Worm (Caenorhabditis elegans) whole organism, L3 larva: ENCODE data around the gene W01B6.4.

Experiments
- ZK546.5 ChIP-seq: sonication (generic microtip); optimal IDR thresholded peaks from 2 replicates; lab custom pipeline; 2017; ENCODE audit warnings: missing biosample characterization, missing genetic modification characterization
- aly-2 ChIP-seq: fragments of 150-350 bp; optimal IDR thresholded peaks from 2 replicates; lab custom pipeline; 2014; ENCODE audit warnings: missing biosample characterization, missing genetic modification characterization
- ama-1 ChIP-seq: fragments of 150-350 bp; optimal IDR thresholded peaks from 2 replicates; lab custom pipeline; 2018
- ceh-16 ChIP-seq: sonication (generic microtip); optimal IDR thresholded peaks from 2 replicates; lab custom pipeline; 2017; ENCODE audit warnings: missing biosample characterization, missing genetic modification characterization
- ceh-28 ChIP-seq: fragments of 150-350 bp; optimal IDR thresholded peaks from 2 replicates; lab custom pipeline; 2014; ENCODE audit warnings: missing biosample characterization, missing genetic modification reagents, missing genetic modification characterization
- ceh-82 ChIP-seq: fragments of 150-350 bp; optimal IDR thresholded peaks from 2 replicates; lab custom pipeline; 2014; ENCODE audit warnings: missing biosample characterization, missing genetic modification characterization
- ceh-9 ChIP-seq: sonication (generic microtip); optimal IDR thresholded peaks from 2 replicates; lab custom pipeline; 2018; ENCODE audit warnings: missing biosample characterization, missing genetic modification characterization
- daf-12 ChIP-seq: fragments of 150-350 bp; optimal IDR thresholded peaks from 2 replicates; lab custom pipeline; 2014; ENCODE audit warnings: missing biosample characterization, missing genetic modification reagents, missing genetic modification characterization
- egl-27 ChIP-seq: sonication (generic microtip); optimal IDR thresholded peaks from 4 replicates; lab custom pipeline; 2017; ENCODE audit warnings: missing biosample characterization, missing genetic modification reagents, missing genetic modification characterization
- egl-5 ChIP-seq: fragments of 150-350 bp; optimal IDR thresholded peaks from 2 replicates; lab custom pipeline; 2017; ENCODE audit warnings: missing biosample characterization, missing genetic modification reagents, missing genetic modification characterization, inconsistent platforms
- elt-1 ChIP-seq: fragments of 150-350 bp; optimal IDR thresholded peaks from 2 replicates; lab custom pipeline; 2014; ENCODE audit warnings: missing biosample characterization, missing genetic modification characterization
- elt-2 ChIP-seq: sonication (generic microtip); optimal IDR thresholded peaks from 2 replicates; lab custom pipeline; 2016; ENCODE audit warnings: missing genetic modification reagents, mild to moderate bottlenecking, missing genetic modification characterization, missing compliant biosample characterization
- elt-3 ChIP-seq, 3 experiments: fragments of 150-350 bp in 1 of 3; sonication (generic microtip) in 2 of 3; optimal IDR thresholded peaks; 2 replicates in 2 of 3; 4 replicates in 1 of 3; lab custom pipeline; 2014 to 2017; ENCODE audit warnings: missing biosample characterization in 3 of 3, missing genetic modification characterization in 3 of 3
- eor-1 ChIP-seq, 2 experiments: fragments of 150-350 bp; optimal IDR thresholded peaks; 2 replicates each; lab custom pipeline; 2014 to 2018; ENCODE audit warnings: missing biosample characterization in 2 of 2, missing genetic modification characterization in 2 of 2
- fkh-10 ChIP-seq: sonication (generic microtip); optimal IDR thresholded peaks from 2 replicates; lab custom pipeline; 2017; ENCODE audit warnings: missing biosample characterization, missing genetic modification reagents, missing genetic modification characterization
- fkh-2 ChIP-seq: fragments of 150-350 bp; optimal IDR thresholded peaks from 2 replicates; lab custom pipeline; 2014; ENCODE audit warnings: missing biosample characterization, missing genetic modification reagents, missing genetic modification characterization
- fos-1 ChIP-seq: fragments of 150-350 bp; optimal IDR thresholded peaks from 2 replicates; lab custom pipeline; 2014; ENCODE audit warnings: missing biosample characterization, missing genetic modification characterization
- hmg-11 ChIP-seq: sonication (generic microtip); optimal IDR thresholded peaks from 2 replicates; lab custom pipeline; 2016; ENCODE audit warnings: missing genetic modification characterization, missing compliant biosample characterization
- jun-1 ChIP-seq: fragments of 150-350 bp; optimal IDR thresholded peaks from 2 replicates; lab custom pipeline; 2014; ENCODE audit warnings: missing biosample characterization, missing genetic modification reagents, missing genetic modification characterization
- lin-15B ChIP-seq: fragments of 150-350 bp; optimal IDR thresholded peaks from 2 replicates; lab custom pipeline; 2014; ENCODE audit warnings: missing biosample characterization, missing genetic modification characterization
- lin-39 ChIP-seq: fragments of 150-350 bp; optimal IDR thresholded peaks from 2 replicates; lab custom pipeline; 2018; ENCODE audit warnings: missing biosample characterization, missing genetic modification reagents, missing genetic modification characterization
- lsy-12 ChIP-seq: sonication (generic microtip); optimal IDR thresholded peaks from 2 replicates; lab custom pipeline; 2016; ENCODE audit warnings: mild to moderate bottlenecking, missing genetic modification characterization, missing compliant biosample characterization
- mdl-1 ChIP-seq: fragments of 150-350 bp; optimal IDR thresholded peaks from 2 replicates; lab custom pipeline; 2014; ENCODE audit warnings: missing biosample characterization, missing genetic modification characterization
- mml-1 ChIP-seq: fragments of 150-350 bp; sonication (generic microtip); optimal IDR thresholded peaks from 3 replicates; lab custom pipeline; 2014; ENCODE audit warnings: missing biosample characterization, missing genetic modification characterization
- nfya-1 ChIP-seq: sonication (generic microtip); optimal IDR thresholded peaks from 2 replicates; lab custom pipeline; 2017; ENCODE audit warnings: missing genetic modification characterization, mild to moderate bottlenecking, missing compliant biosample characterization, antibody characterized with exemption, moderate library complexity; ENCODE audit not compliant: insufficient read depth
- nhr-11 ChIP-seq: fragments of 150-350 bp; optimal IDR thresholded peaks from 2 replicates; lab custom pipeline; 2014; ENCODE audit warnings: missing biosample characterization, missing genetic modification characterization
- nhr-12 ChIP-seq: fragments of 150-350 bp; optimal IDR thresholded peaks from 2 replicates; lab custom pipeline; 2014; ENCODE audit warnings: missing biosample characterization, missing genetic modification characterization
- nhr-237 ChIP-seq: fragments of 150-350 bp; optimal IDR thresholded peaks from 2 replicates; lab custom pipeline; 2014; ENCODE audit warnings: missing biosample characterization, missing genetic modification characterization
- nhr-25 ChIP-seq: sonication (generic microtip); optimal IDR thresholded peaks from 2 replicates; lab custom pipeline; 2017; ENCODE audit warnings: missing biosample characterization, missing genetic modification characterization
- nhr-43 ChIP-seq: sonication (generic microtip); optimal IDR thresholded peaks from 2 replicates; lab custom pipeline; 2016; ENCODE audit warnings: mild to moderate bottlenecking, missing genetic modification characterization, missing compliant biosample characterization; ENCODE audit not compliant: poor library complexity, severe bottlenecking
- nhr-67 ChIP-seq: fragments of 150-350 bp; optimal IDR thresholded peaks from 2 replicates; lab custom pipeline; 2014; ENCODE audit warnings: missing biosample characterization, missing genetic modification characterization
- nhr-76 ChIP-seq: fragments of 150-350 bp; sonication (generic microtip); optimal IDR thresholded peaks from 5 replicates; lab custom pipeline; 2014; ENCODE audit warnings: missing biosample characterization, missing genetic modification characterization
- nhr-77 ChIP-seq: fragments of 150-350 bp; optimal IDR thresholded peaks from 2 replicates; lab custom pipeline; 2014; ENCODE audit warnings: missing biosample characterization, missing genetic modification characterization
- pha-4 ChIP-seq: fragments of 150-350 bp; optimal IDR thresholded peaks from 2 replicates; lab custom pipeline; 2014; ENCODE audit warnings: missing biosample characterization, missing genetic modification reagents, missing genetic modification characterization
- pqm-1 ChIP-seq: fragments of 150-350 bp; optimal IDR thresholded peaks from 2 replicates; lab custom pipeline; 2017; ENCODE audit warnings: missing biosample characterization, missing genetic modification characterization, inconsistent platforms
- sea-2 ChIP-seq: fragments of 150-350 bp; sonication (generic microtip); optimal IDR thresholded peaks from 4 replicates; lab custom pipeline; 2014; ENCODE audit warnings: missing biosample characterization, missing genetic modification reagents, missing genetic modification characterization
- skn-1 ChIP-seq: fragments of 150-350 bp; optimal IDR thresholded peaks from 2 replicates; lab custom pipeline; 2014; ENCODE audit warnings: missing biosample characterization, missing genetic modification characterization
- snpc-4 ChIP-seq: fragments of 150-350 bp; optimal IDR thresholded peaks from 2 replicates; lab custom pipeline; 2014; ENCODE audit warnings: missing biosample characterization, missing genetic modification characterization
- tbx-2 ChIP-seq: sonication (generic microtip); optimal IDR thresholded peaks from 2 replicates; lab custom pipeline; 2016; ENCODE audit warnings: mild to moderate bottlenecking, missing genetic modification characterization, missing compliant biosample characterization
- unc-39 ChIP-seq: sonication (generic microtip); optimal IDR thresholded peaks from 4 replicates; lab custom pipeline; 2017; ENCODE audit warnings: missing biosample characterization, missing genetic modification characterization
- unc-62 ChIP-seq: fragments of 150-350 bp; sonication (generic microtip); optimal IDR thresholded peaks from 4 replicates; lab custom pipeline; 2014; ENCODE audit warnings: missing biosample characterization, missing genetic modification reagents, missing genetic modification characterization
- zag-1 ChIP-seq: fragments of 150-350 bp; optimal IDR thresholded peaks from 2 replicates; lab custom pipeline; 2014; ENCODE audit warnings: missing biosample characterization, missing genetic modification characterization
- ztf-11 ChIP-seq: fragments of 150-350 bp; optimal IDR thresholded peaks from 2 replicates; lab custom pipeline; 2014; ENCODE audit warnings: missing biosample characterization, missing genetic modification characterization
- ztf-4 ChIP-seq: fragments of 150-350 bp; optimal IDR thresholded peaks from 2 replicates; lab custom pipeline; 2014; ENCODE audit warnings: missing biosample characterization, missing genetic modification characterization

W01B6.4 gene

DNA sequence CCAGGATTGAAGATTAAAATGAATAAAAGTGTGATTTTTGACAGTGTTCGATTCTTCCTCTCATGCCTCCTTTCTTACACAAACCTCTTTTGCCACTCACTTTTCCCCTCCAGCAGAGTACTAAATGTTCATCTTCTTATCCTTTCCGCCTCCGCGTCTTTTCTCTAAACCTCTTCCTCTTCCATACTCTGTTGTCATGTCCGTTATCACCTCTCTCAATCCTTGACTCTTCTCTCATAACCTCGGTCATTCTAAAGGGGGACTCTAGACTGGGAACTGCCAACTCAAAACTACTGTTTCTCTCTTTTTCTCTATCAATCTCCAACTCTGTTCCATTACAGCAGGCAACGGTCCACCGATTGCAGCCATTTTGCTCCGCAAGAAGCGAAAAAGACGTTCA, 27.0 kb upstream of the W01B6.4 start:
- TF ChIP-seq ceh-16 (tag; lab: Kevin White, UChicago) (no peak), sea-2 (GFP tag; lab: Kevin White, UChicago) (no peak), elt-3 (tag; optimal IDR thresholded peaks at IDR 0.05; lab: Kevin White, UChicago) (no peak), nfya-1 (tag; lab: Kevin White, UChicago) (no peak), lin-15B (tag; lab: Kevin White, UChicago) (no peak), ZK546.5 (tag; lab: Kevin White, UChicago) (no peak), pqm-1 (no peak), lsy-12 (tag; lab: Kevin White, UChicago) (no peak), jun-1 (tag; lab: Kevin White, UChicago) (no peak), lin-39 (no peak)

DNA sequence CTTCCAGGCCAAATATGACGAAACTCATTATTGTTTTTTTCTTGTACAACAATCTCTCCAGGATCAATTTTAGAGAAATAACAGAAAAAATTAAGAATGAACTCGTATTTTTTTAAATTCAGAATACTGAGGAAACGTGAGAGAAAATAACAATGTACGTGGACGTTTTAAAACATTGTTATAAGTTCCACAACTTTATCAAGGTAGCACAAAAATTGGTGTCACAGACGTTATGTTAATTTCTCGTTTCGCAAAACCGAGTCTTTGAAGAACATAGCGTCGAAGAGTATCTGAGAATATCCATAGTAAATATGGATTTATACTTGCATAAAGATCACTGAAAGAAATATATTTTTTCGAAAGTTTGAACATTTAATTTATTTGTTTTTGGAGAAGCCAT, 24.2 kb upstream of the W01B6.4 start, which contains the start of gene T04B2.8:
Gene T04B2.8 (minus strand): TSS at position 101 of the 400 bp plus-strand sequence.
- TF ChIP-seq nfya-1 (tag; lab: Kevin White, UChicago) (no peak), fkh-10 (no peak), lsy-12 (tag; lab: Kevin White, UChicago) (no peak), ceh-28 (no peak), nhr-237 (no peak), ceh-82 (tag; lab: Kevin White, UChicago) (no peak)

DNA sequence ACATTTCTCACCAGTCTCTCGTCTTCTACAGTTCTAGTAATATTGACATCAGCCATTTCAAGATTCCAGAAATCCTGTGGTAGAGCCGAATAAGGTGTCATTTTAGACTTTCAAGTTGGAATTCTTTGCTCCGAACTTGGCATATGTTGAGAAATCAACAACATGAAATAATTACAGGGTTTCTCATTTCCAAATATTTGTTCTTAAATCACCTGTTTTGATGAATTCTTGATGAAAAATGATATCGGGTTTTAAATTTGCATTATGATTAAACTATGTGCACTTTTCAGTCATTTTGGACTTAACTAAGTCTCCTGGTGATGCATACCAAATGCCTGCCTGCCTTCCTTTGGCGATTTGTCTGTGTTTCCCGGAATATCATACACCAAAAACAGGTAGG, 21.7 kb upstream of the W01B6.4 start, which contains the start of gene srv-12:
Gene srv-12 (minus strand): TSS at position 101 of the 400 bp plus-strand sequence.
- no peak for TF ChIP-seq ztf-4 (tag; lab: Kevin White, UChicago)
- TF ChIP-seq pqm-1 = no peak
- TF ChIP-seq fos-1 = no peak
- TF ChIP-seq aly-2 (tag; lab: Kevin White, UChicago) = no peak
- TF ChIP-seq nhr-11 (tag; lab: Kevin White, UChicago) = no peak
- no peak for TF ChIP-seq elt-3 (tag; optimal IDR thresholded peaks at IDR 0.05; lab: Kevin White, UChicago)
- no peak for TF ChIP-seq ama-1
- TF ChIP-seq lin-15B (tag; lab: Kevin White, UChicago) = no peak
- TF ChIP-seq egl-27 (tag; lab: Kevin White, UChicago) = no peak
- TF ChIP-seq egl-5 (tag; lab: Kevin White, UChicago) = no peak
- no peak for TF ChIP-seq nhr-67 (tag; lab: Kevin White, UChicago)
- no peak for TF ChIP-seq daf-12 (tag; lab: Kevin White, UChicago)
- TF ChIP-seq nhr-25 (tag; lab: Kevin White, UChicago) = no peak
- TF ChIP-seq snpc-4 (tag; lab: Kevin White, UChicago) = no peak

DNA sequence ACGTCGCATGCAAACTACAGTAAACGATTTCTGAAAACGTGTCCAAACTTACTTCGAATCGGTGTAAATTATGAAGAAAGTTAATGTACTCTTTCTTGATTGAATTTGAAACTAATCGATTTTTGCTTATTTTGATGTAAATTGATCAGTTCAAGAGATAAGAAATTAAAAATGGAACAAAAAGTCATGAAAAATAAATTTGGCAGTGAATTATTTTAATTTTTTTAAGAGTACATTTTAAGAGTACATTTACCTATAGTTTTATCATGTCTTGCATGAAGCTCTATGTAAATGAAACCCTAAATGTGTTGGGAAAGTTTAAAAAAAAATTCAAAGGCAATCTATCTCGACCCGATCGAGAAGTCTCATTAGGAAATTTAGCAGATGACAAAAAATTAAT, 19.1 kb upstream of the W01B6.4 start, which contains the start of gene T04B2.7:
Gene T04B2.7 (minus strand): TSS at position 101 of the 400 bp plus-strand sequence.
- TF ChIP-seq sea-2 (GFP tag; lab: Kevin White, UChicago) (no peak), mml-1 (tag; lab: Kevin White, UChicago) (no peak), nhr-11 (tag; lab: Kevin White, UChicago) (no peak), ceh-28 (no peak), zag-1 (tag; lab: Kevin White, UChicago) (no peak)

DNA sequence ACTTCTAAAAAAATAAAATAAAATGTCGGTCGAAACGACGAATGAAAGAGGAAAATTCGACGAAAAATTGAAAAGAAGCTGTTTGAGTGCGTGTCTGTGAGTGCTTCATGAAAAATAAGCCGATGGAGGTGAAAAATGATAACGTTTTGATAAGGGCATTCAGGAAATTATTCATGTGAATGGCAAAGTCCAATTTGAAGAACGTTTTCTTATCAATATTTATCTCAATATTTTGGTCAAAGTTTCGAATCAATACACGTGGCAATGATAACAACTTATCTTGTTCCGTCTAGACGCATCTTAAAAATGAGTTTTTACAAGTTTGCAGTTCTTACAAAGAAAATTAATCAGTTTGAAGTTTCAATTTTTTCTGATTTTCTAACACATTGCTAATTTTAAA, 16.1 kb upstream of the W01B6.4 start:
- TF ChIP-seq unc-62 (no peak), fkh-10 (no peak), nhr-43 (no peak), ceh-28 (no peak), nhr-11 (tag; lab: Kevin White, UChicago) (no peak), lin-15B (tag; lab: Kevin White, UChicago) (no peak), nfya-1 (tag; lab: Kevin White, UChicago) (no peak), mdl-1 (tag; lab: Kevin White, UChicago) (no peak), nhr-237 (no peak), hmg-11 (tag; lab: Kevin White, UChicago) (no peak), ceh-16 (tag; lab: Kevin White, UChicago) (no peak), fkh-2 (tag; lab: Kevin White, UChicago) (no peak), nhr-25 (tag; lab: Kevin White, UChicago) (no peak), ztf-11 (no peak), pqm-1 (peak; percentile 99), nhr-67 (tag; lab: Kevin White, UChicago) (no peak), fos-1 (peak; percentile 52), aly-2 (tag; lab: Kevin White, UChicago) (no peak), elt-2 (tag; lab: Kevin White, UChicago) (peak; percentile 99), eor-1 (tag; optimal IDR thresholded peaks at IDR 0.05; lab: Kevin White, UChicago) (no peak), nhr-76 (tag; lab: Kevin White, UChicago) (no peak), ceh-9 (tag; lab: Kevin White, UChicago) (no peak), nhr-12 (tag; lab: Kevin White, UChicago) (no peak), skn-1 (tag; lab: Kevin White, UChicago) (no peak), tbx-2 (tag; lab: Kevin White, UChicago) (no peak), pha-4 (tag; lab: Kevin White, UChicago) (peak; percentile 42), unc-39 (tag; lab: Kevin White, UChicago) (no peak), egl-5 (tag; lab: Kevin White, UChicago) (no peak), nhr-77 (tag; lab: Kevin White, UChicago) (no peak), elt-1 (no peak), jun-1 (tag; lab: Kevin White, UChicago) (peak; percentile 46)
